Worm (Caenorhabditis elegans) whole organism, late embryonic: ENCODE data around the gene erd-2.2.
A peak's percentile ranks its signal among the peaks of the same experiment; 100 is the strongest.

Source experiments
- ahr-1 ChIP-seq: sonication (generic microtip); optimal IDR thresholded peaks from 2 replicates; lab custom pipeline; 2016; ENCODE audit warnings: missing genetic modification characterization, missing compliant biosample characterization
- ceh-6 ChIP-seq: fragments of 200-800 bp; sonication (Bioruptor generic); optimal IDR thresholded peaks from 2 replicates; lab custom pipeline; 2018; ENCODE audit warnings: mild to moderate bottlenecking, missing genetic modification characterization, missing compliant biosample characterization
- eyg-1 ChIP-seq: sonication (generic microtip); optimal IDR thresholded peaks from 2 replicates; lab custom pipeline; 2016; ENCODE audit warnings: missing genotype, missing genetic modification characterization, missing compliant biosample characterization
- hlh-6 ChIP-seq: sonication (generic microtip); optimal IDR thresholded peaks from 2 replicates; lab custom pipeline; 2016; ENCODE audit warnings: missing genotype, missing genetic modification characterization, missing compliant biosample characterization
- nfya-1 ChIP-seq: sonication (generic microtip); optimal IDR thresholded peaks from 2 replicates; lab custom pipeline; 2017; ENCODE audit warnings: missing genetic modification characterization, mild to moderate bottlenecking, missing compliant biosample characterization, antibody characterized with exemption, moderate library complexity
- npax-4 ChIP-seq: sonication (generic microtip); optimal IDR thresholded peaks from 2 replicates; lab custom pipeline; 2016; ENCODE audit warnings: missing genetic modification characterization, missing compliant biosample characterization
- odd-2 ChIP-seq: sonication (generic microtip); optimal IDR thresholded peaks from 2 replicates; lab custom pipeline; 2017; ENCODE audit warnings: antibody characterized with exemption, mild to moderate bottlenecking, missing genetic modification characterization, missing compliant biosample characterization
- tbx-2 ChIP-seq: sonication (generic microtip); optimal IDR thresholded peaks from 2 replicates; lab custom pipeline; 2016; ENCODE audit warnings: missing genetic modification characterization, missing compliant biosample characterization
- unc-42 ChIP-seq: sonication (generic microtip); optimal IDR thresholded peaks from 2 replicates; lab custom pipeline; 2016; ENCODE audit warnings: missing genotype, missing genetic modification characterization, missing compliant biosample characterization
- unc-55 ChIP-seq: sonication (generic microtip); optimal IDR thresholded peaks from 2 replicates; lab custom pipeline; 2017; ENCODE audit warnings: missing biosample characterization, missing genetic modification reagents, missing genetic modification characterization

ce11 chrIII:5864270-5864669 is 42.6 kb upstream of the erd-2.2 start, which contains the start of gene rabn-5:
- TF ChIP-seq tbx-2 (tag; lab: Kevin White, UChicago) (no peak), ahr-1 (no peak), nfya-1 (no peak), npax-4 (tag; lab: Kevin White, UChicago) (no peak), unc-55 (GFP tag; lab: Kevin White, UChicago) (peak; percentile 12), ceh-6 (GFP tag; lab: Kevin White, UChicago) (no peak), unc-42 (tag; lab: Kevin White, UChicago) (peak; percentile 58), eyg-1 (tag; lab: Kevin White, UChicago) (no peak), hlh-6 (no peak), odd-2 (tag; lab: Kevin White, UChicago) (no peak)
